Worm (Caenorhabditis elegans) whole organism, mixed stage, embryonic: ENCODE results near the gene gst-14.
"Not testable (repeated sequence)": the region's sequence is repeated elsewhere in the genome, so short reads cannot be mapped to it uniquely, and the experiment has no call there.

Experiments
- M03D4.4 ChIP-seq: sonication (generic microtip); optimal IDR thresholded peaks from 2 replicates; lab custom pipeline; 2017; ENCODE audit warnings: mild to moderate bottlenecking, missing genetic modification characterization, missing compliant biosample characterization
- bed-3 ChIP-seq: fragments of 200-800 bp; sonication (Bioruptor generic); optimal IDR thresholded peaks from 3 replicates; lab custom pipeline; 2018; ENCODE audit warnings: mild to moderate bottlenecking, missing genetic modification characterization, moderate library complexity, missing compliant biosample characterization
- ceh-39 ChIP-seq: fragments of 150-350 bp; optimal IDR thresholded peaks from 2 replicates; lab custom pipeline; 2014; ENCODE audit warnings: missing biosample characterization, missing genetic modification characterization
- ceh-83 ChIP-seq: fragments of 200-800 bp; sonication (Bioruptor generic); optimal IDR thresholded peaks from 2 replicates; lab custom pipeline; 2018; ENCODE audit warnings: mild to moderate bottlenecking, missing genetic modification characterization, missing compliant biosample characterization
- ces-1 ChIP-seq: fragments of 150-350 bp; optimal IDR thresholded peaks from 2 replicates; lab custom pipeline; 2014; ENCODE audit warnings: missing biosample characterization, missing genetic modification reagents, missing genetic modification characterization
- cnd-1 ChIP-seq: fragments of 200-800 bp; sonication (Bioruptor generic); optimal IDR thresholded peaks from 2 replicates; lab custom pipeline; 2018; ENCODE audit warnings: mild to moderate bottlenecking, missing genetic modification characterization, missing compliant biosample characterization
- drap-1 ChIP-seq: fragments of 200-800 bp; sonication (Bioruptor generic); optimal IDR thresholded peaks from 3 replicates; lab custom pipeline; 2018; ENCODE audit warnings: mild to moderate bottlenecking, missing genetic modification characterization, missing compliant biosample characterization
- elt-3 ChIP-seq: fragments of 150-350 bp; optimal IDR thresholded peaks from 2 replicates; lab custom pipeline; 2014; ENCODE audit warnings: missing biosample characterization, missing genetic modification characterization
- ham-2 ChIP-seq: fragments of 200-800 bp; sonication (Bioruptor generic); optimal IDR thresholded peaks from 2 replicates; lab custom pipeline; 2018; ENCODE audit warnings: mild to moderate bottlenecking, missing genetic modification characterization, missing compliant biosample characterization
- hlh-1 ChIP-seq: fragments of 150-350 bp; optimal IDR thresholded peaks from 2 replicates; lab custom pipeline; 2014; ENCODE audit warnings: missing biosample characterization, missing genetic modification reagents, missing genetic modification characterization
- lin-13 ChIP-seq: fragments of 150-350 bp; optimal IDR thresholded peaks from 2 replicates; lab custom pipeline; 2014; ENCODE audit warnings: missing biosample characterization, missing genetic modification characterization
- lsy-2 ChIP-seq: fragments of 150-350 bp; optimal IDR thresholded peaks from 2 replicates; lab custom pipeline; 2014; ENCODE audit warnings: missing biosample characterization, missing genetic modification characterization
- mab-5 ChIP-seq: fragments of 150-350 bp; optimal IDR thresholded peaks from 2 replicates; lab custom pipeline; 2014; ENCODE audit warnings: missing biosample characterization, missing genetic modification characterization
- mep-1 ChIP-seq: fragments of 150-350 bp; optimal IDR thresholded peaks from 2 replicates; lab custom pipeline; 2017; ENCODE audit warnings: missing biosample characterization, missing genetic modification reagents, missing genetic modification characterization, inconsistent platforms
- mls-2 ChIP-seq: sonication (generic microtip); optimal IDR thresholded peaks from 2 replicates; lab custom pipeline; 2016; ENCODE audit warnings: mild to moderate bottlenecking, missing genetic modification characterization, moderate library complexity, missing compliant biosample characterization
- nhr-12 ChIP-seq: fragments of 150-350 bp; optimal IDR thresholded peaks from 2 replicates; lab custom pipeline; 2014; ENCODE audit warnings: missing biosample characterization, missing genetic modification characterization
- nhr-2 ChIP-seq: fragments of 150-350 bp; optimal IDR thresholded peaks from 2 replicates; lab custom pipeline; 2014; ENCODE audit warnings: missing biosample characterization, missing genetic modification characterization
- nhr-237 ChIP-seq: fragments of 150-350 bp; optimal IDR thresholded peaks from 2 replicates; lab custom pipeline; 2014; ENCODE audit warnings: missing biosample characterization, missing genetic modification characterization
- pha-4 ChIP-seq: fragments of 150-350 bp; optimal IDR thresholded peaks from 2 replicates; lab custom pipeline; 2018; ENCODE audit warnings: missing biosample characterization, missing genetic modification reagents, missing genetic modification characterization
- sem-2 ChIP-seq: fragments of 200-800 bp; sonication (Bioruptor generic); optimal IDR thresholded peaks from 2 replicates; lab custom pipeline; 2018; ENCODE audit warnings: mild to moderate bottlenecking, missing genetic modification characterization, missing compliant biosample characterization
- snpc-4 ChIP-seq: fragments of 150-350 bp; optimal IDR thresholded peaks from 2 replicates; lab custom pipeline; 2014; ENCODE audit warnings: missing biosample characterization, missing genetic modification characterization
- tbx-8 ChIP-seq: fragments of 200-800 bp; sonication (Bioruptor generic); optimal IDR thresholded peaks from 2 replicates; lab custom pipeline; 2018; ENCODE audit warnings: mild to moderate bottlenecking, missing genetic modification characterization, moderate library complexity, missing compliant biosample characterization
- unc-120 ChIP-seq: sonication (generic microtip); optimal IDR thresholded peaks from 2 replicates; lab custom pipeline; 2017; ENCODE audit warnings: missing genetic modification characterization, missing compliant biosample characterization; ENCODE audit not compliant: poor library complexity, severe bottlenecking
- unc-39 ChIP-seq: fragments of 150-350 bp; optimal IDR thresholded peaks from 2 replicates; lab custom pipeline; 2014; ENCODE audit warnings: missing biosample characterization, missing genetic modification characterization
- unc-62 ChIP-seq: fragments of 150-350 bp; optimal IDR thresholded peaks from 2 replicates; lab custom pipeline; 2014; ENCODE audit warnings: missing biosample characterization, missing genetic modification reagents, missing genetic modification characterization
- zip-8 ChIP-seq: fragments of 150-350 bp; optimal IDR thresholded peaks from 2 replicates; lab custom pipeline; 2014; ENCODE audit warnings: missing biosample characterization, missing genetic modification characterization
- ztf-11 ChIP-seq: fragments of 150-350 bp; optimal IDR thresholded peaks from 2 replicates; lab custom pipeline; 2014; ENCODE audit warnings: missing biosample characterization, missing genetic modification characterization

The gst-14 gene

ce11 chrII:13616000-13616399 lies at the start of gene gst-14:
gst-14 (minus strand) TSS chrII:13616100.
- TF ChIP-seq bed-3 (GFP tag; lab: Kevin White, UChicago) (no peak), sem-2 (no peak), lin-13 (tag; lab: Kevin White, UChicago) (no peak), lsy-2 (no peak), mls-2 (tag; lab: Kevin White, UChicago) (no peak), ham-2 (GFP tag; lab: Kevin White, UChicago) (no peak), ztf-11 (tag; lab: Kevin White, UChicago) (no peak), pha-4 (tag; lab: Kevin White, UChicago) (no peak), ceh-39 (no peak), mab-5 (tag; lab: Kevin White, UChicago) (no peak), hlh-1 (tag; lab: Kevin White, UChicago) (no peak), unc-120 (tag; lab: Kevin White, UChicago) (no peak), unc-39 (tag; lab: Kevin White, UChicago) (no peak), drap-1 (GFP tag; lab: Kevin White, UChicago) (no peak), unc-62 (GFP tag; lab: Kevin White, UChicago) (no peak), ceh-83 (GFP tag; lab: Kevin White, UChicago) (no peak), nhr-12 (tag; lab: Kevin White, UChicago) (no peak), mep-1 (no peak), ces-1 (no peak), nhr-2 (no peak)

- peak; percentile 47 for TF ChIP-seq elt-3 (tag; lab: Kevin White, UChicago)
- no peak for TF ChIP-seq pha-4 (tag; lab: Kevin White, UChicago)
Measured at ce11 chrII:13664993-13665680, 49.2 kb upstream of the gst-14 start.

- TF ChIP-seq pha-4 (tag; lab: Kevin White, UChicago) (no peak), nhr-12 (tag; lab: Kevin White, UChicago) (no peak), ceh-39 (no peak)
Measured at ce11 chrII:13664416-13664815, 48.5 kb upstream of the gst-14 start.

- not testable (repeated sequence) for TF ChIP-seq nhr-237 (tag; lab: Kevin White, UChicago); cnd-1 (tag; lab: Kevin White, UChicago); snpc-4
Measured at ce11 chrII:13661990-13662389, 46.1 kb upstream of the gst-14 start, which contains the start of gene C31C9.6. C31C9.6 (minus strand) TSS chrII:13662090.

ce11 chrII:13654723-13655122 lies 38.8 kb upstream of the gst-14 start, which contains the start of gene C31C9.9:
C31C9.9 (plus strand) TSS chrII:13655023.
- TF ChIP-seq ces-1; nhr-237 (tag; lab: Kevin White, UChicago); ham-2 (GFP tag; lab: Kevin White, UChicago): not testable (repeated sequence)

ce11 chrII:13648230-13648629 lies 32.3 kb upstream of the gst-14 start, which contains the start of gene fbxa-169:
fbxa-169 (plus strand) TSS chrII:13648530.
- no peak for TF ChIP-seq pha-4 (tag; lab: Kevin White, UChicago)
- TF ChIP-seq unc-120 (tag; lab: Kevin White, UChicago), result no peak
- no peak for TF ChIP-seq elt-3 (tag; lab: Kevin White, UChicago)
- no peak for TF ChIP-seq bed-3 (GFP tag; lab: Kevin White, UChicago)
- TF ChIP-seq M03D4.4 (tag; lab: Kevin White, UChicago), result no peak
- TF ChIP-seq lsy-2, result no peak
- TF ChIP-seq cnd-1 (tag; lab: Kevin White, UChicago), result no peak
- TF ChIP-seq zip-8 (tag; lab: Kevin White, UChicago), result no peak
- no peak for TF ChIP-seq ceh-83 (GFP tag; lab: Kevin White, UChicago)
- no peak for TF ChIP-seq tbx-8 (GFP tag; lab: Kevin White, UChicago)
- no peak for TF ChIP-seq hlh-1 (tag; lab: Kevin White, UChicago)
- no peak for TF ChIP-seq lin-13 (tag; lab: Kevin White, UChicago)
- no peak for TF ChIP-seq ceh-39
- TF ChIP-seq unc-39 (tag; lab: Kevin White, UChicago), result no peak
